Worm (Caenorhabditis elegans) whole organism, midembryonic: ENCODE measurements around the gene R09H3.2.
"Not testable (repeated sequence)": the region's sequence is repeated elsewhere in the genome, so short reads cannot be mapped to it uniquely, and the experiment has no call there.

ENCODE experiments used
- T22C8.4 ChIP-seq: fragments of 200-800 bp; sonication (Bioruptor generic); IDR thresholded peaks from 2 replicates; pipeline ENCODE4 v1.3.6; 2022; ENCODE audit warnings: missing genetic modification characterization, missing compliant biosample characterization
- cog-1 ChIP-seq: sonication (generic microtip); optimal IDR thresholded peaks from 2 replicates; lab custom pipeline; 2016; ENCODE audit warnings: missing genetic modification characterization, missing compliant biosample characterization
- flt-1 ChIP-seq: fragments of 200-800 bp; sonication (Bioruptor generic); IDR thresholded peaks from 2 replicates; pipeline ENCODE4 v1.3.6; 2022; ENCODE audit warnings: missing genetic modification characterization, missing compliant biosample characterization
- klf-2 ChIP-seq: fragments of 200-800 bp; sonication (Bioruptor generic); conservative IDR thresholded peaks from 2 replicates; pipeline ENCODE4 v1.3.6; 2022; ENCODE audit warnings: missing genetic modification reagents, missing genetic modification characterization, missing compliant biosample characterization
- med-1 ChIP-seq: sonication (generic microtip); optimal IDR thresholded peaks from 2 replicates; lab custom pipeline; 2017; ENCODE audit warnings: missing genetic modification characterization, mild to moderate bottlenecking, missing compliant biosample characterization, antibody characterized with exemption, missing genetic modification reagents; ENCODE audit not compliant: insufficient read depth
- ref-1 ChIP-seq: fragments of 200-800 bp; sonication (Bioruptor generic); conservative IDR thresholded peaks from 2 replicates; pipeline ENCODE4 v1.3.6; 2022; ENCODE audit warnings: missing genetic modification reagents, missing genetic modification characterization, missing compliant biosample characterization
- tab-1 ChIP-seq: fragments of 200-800 bp; sonication (Bioruptor generic); IDR thresholded peaks from 2 replicates; pipeline ENCODE4 v1.3.6; 2022; ENCODE audit warnings: missing genetic modification characterization, missing compliant biosample characterization
- ztf-23 ChIP-seq: fragments of 200-800 bp; sonication (Bioruptor generic); IDR thresholded peaks from 2 replicates; pipeline ENCODE4 v1.3.6; 2022; ENCODE audit warnings: missing genetic modification reagents, missing genetic modification characterization, missing compliant biosample characterization
- ztf-29 ChIP-seq: fragments of 200-800 bp; sonication (Bioruptor generic); IDR thresholded peaks from 2 replicates; pipeline ENCODE4 v1.3.6; 2022; ENCODE audit warnings: missing genetic modification reagents, missing genetic modification characterization, missing compliant biosample characterization

The R09H3.2 gene

ce11 chrX:1664925-1665324 lies at the start of gene R09H3.2:
Gene R09H3.2 (minus strand): TSS chrX:1665025.
- no peak for TF ChIP-seq cog-1
- no peak for TF ChIP-seq ztf-29 (GFP tag; lab: Robert Waterston, UW)
- TF ChIP-seq tab-1 (GFP tag; lab: Robert Waterston, UW): no peak

DNA sequence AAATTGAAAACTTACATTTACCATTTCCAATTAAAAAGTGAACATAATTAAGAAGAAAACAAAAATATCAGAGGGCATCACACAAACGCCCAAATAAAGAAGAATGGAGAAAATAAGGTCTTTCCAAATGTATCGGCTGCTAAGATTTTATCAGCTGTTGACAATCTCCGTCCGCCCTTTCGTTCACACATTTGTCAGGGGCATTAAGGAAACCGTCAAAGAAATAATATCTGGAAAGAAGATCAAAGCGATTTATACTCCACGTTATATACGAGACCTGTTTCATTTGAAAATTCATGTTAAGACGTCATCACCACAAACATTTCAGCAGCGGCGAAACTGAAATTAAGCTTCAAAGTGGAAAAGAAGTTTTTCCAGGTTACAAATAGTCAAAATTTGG lies 47.7 kb upstream of the R09H3.2 start, which contains the start of gene fbxa-52:
fbxa-52 (minus strand) TSS at position 101 of the 400 bp plus-strand sequence.
- TF ChIP-seq flt-1 (GFP tag; lab: Robert Waterston, UW) (no peak), cog-1 (no peak), ztf-29 (GFP tag; lab: Robert Waterston, UW) (no peak), klf-2 (no peak), med-1 (no peak), tab-1 (GFP tag; lab: Robert Waterston, UW) (no peak), T22C8.4 (no peak), ztf-23 (GFP tag; lab: Robert Waterston, UW) (no peak), ref-1 (GFP tag; lab: Robert Waterston, UW) (no peak)

DNA sequence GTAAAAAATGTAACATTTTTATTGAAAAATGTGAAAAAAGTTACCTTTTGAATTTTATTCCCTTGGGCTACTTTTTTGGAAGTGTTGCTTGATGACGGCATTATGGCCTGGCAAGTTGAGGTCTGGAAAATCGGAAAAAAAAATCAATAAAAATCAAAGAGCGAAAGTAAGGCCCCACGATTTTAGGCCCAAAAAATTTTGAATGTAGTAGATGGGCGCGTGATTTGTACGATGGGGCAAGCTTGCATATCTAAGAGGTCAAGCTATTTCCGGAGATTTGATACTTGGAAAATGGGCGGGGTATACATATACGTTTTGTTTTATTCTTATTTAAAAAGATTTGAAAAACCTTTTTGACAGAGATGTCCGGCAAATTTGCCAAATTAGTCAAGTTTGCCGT lies 41.7 kb upstream of the R09H3.2 start, which contains the start of gene F07G6.5:
F07G6.5 (minus strand) TSS at position 101 of the 400 bp plus-strand sequence.
- TF ChIP-seq klf-2 (no peak), ztf-23 (GFP tag; lab: Robert Waterston, UW) (no peak), T22C8.4 (no peak), ref-1 (GFP tag; lab: Robert Waterston, UW) (no peak), ztf-29 (GFP tag; lab: Robert Waterston, UW) (no peak)

ce11 chrX:1703840-1704239 lies 39.0 kb upstream of the R09H3.2 start, which contains the start of gene C36C9.5:
Gene C36C9.5 (minus strand): TSS chrX:1703940.
- TF ChIP-seq med-1: no peak
- TF ChIP-seq ref-1 (GFP tag; lab: Robert Waterston, UW): no peak
- no peak for TF ChIP-seq T22C8.4
- TF ChIP-seq tab-1 (GFP tag; lab: Robert Waterston, UW): no peak
- TF ChIP-seq ztf-23 (GFP tag; lab: Robert Waterston, UW): no peak
- no peak for TF ChIP-seq cog-1
- no peak for TF ChIP-seq klf-2

DNA sequence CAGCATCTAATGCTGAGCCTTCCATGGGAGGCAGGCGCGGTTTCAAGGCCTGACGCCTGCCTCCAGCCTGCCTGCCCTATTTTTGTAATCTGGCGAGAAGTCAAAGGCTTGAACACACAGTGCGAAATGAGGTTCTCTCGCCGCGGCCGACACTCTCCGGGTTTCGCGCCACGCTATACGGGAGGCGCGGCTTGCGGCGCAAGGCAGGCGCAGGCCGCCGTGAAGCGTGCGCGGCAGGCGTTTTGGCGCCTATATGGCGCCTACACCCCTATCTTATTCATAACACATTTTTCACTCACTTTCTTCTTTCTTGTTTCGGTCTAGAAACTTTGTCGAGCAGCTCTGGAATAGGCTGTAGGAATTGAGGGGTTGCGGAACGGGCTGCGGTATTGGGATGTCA lies 38.2 kb upstream of the R09H3.2 start:
- TF ChIP-seq ref-1 (GFP tag; lab: Robert Waterston, UW) (no peak), tab-1 (GFP tag; lab: Robert Waterston, UW) (0 out of 2 replicates have a peak, but pooled peaks have one; percentile 26)

DNA sequence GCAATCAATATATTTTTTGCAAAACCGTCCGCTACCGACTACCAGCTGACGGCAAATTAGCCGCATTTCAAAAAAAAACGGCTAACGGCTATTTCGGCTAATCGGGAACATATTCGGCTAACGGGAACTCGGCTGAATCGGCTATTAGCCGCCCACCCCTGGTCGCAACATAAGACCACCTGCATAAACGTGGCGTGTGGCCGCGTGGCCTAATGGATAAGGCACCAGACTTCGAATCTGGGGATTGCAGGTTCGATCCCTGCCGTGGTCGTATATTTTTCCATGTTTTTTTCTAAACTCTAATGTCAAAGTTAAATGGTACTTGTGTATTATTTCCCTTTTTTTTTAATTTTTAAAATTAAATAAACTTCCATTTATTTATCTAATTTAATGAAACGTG lies 33.7 kb upstream of the R09H3.2 start:
- TF ChIP-seq flt-1 (GFP tag; lab: Robert Waterston, UW) (no peak), cog-1 (no peak), ref-1 (GFP tag; lab: Robert Waterston, UW) (no peak), med-1 (no peak)

DNA sequence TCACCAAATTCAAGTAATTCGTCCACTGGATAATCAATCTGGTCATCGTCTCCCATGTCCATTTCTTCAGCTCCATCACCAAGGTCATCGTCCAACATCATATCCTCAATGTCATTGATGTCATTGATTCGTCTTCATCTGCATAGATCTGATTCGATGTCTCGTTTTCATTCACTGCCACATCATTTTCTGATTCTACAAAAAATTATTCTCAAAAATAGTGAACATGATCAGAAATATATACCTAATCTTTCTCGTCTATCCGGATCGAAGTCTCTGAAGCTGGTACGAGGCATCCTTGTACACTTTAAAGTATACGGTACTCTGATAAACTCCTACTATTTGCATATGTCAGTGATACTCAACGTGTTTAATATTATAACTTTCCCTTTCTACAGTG lies 32.1 kb upstream of the R09H3.2 start, which contains the start of gene C36C9.4:
C36C9.4 (minus strand) TSS at position 101 of the 400 bp plus-strand sequence.
- not testable (repeated sequence) for TF ChIP-seq tab-1 (GFP tag; lab: Robert Waterston, UW); T22C8.4; ztf-23 (GFP tag; lab: Robert Waterston, UW)

DNA sequence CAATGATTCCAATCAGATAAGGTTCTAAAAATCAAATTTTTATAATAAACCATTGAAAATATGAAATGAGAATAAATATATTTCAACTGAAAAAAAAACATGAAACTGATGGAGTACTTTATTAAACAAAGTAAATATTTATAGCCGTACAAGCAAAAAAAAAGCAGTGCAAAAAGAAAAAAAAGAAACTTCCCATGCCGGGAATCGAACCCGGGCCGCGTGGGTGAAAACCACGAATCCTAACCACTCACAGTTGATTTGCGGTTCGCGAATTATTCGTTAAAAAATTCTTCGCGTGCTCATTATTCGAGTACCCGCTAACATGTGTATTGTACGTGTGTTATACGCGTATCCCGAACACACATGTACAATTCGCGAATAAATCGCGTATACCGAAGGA lies 26.1 kb upstream of the R09H3.2 start, which contains the start of gene C36C9.6:
C36C9.6 (minus strand) TSS at position 101 of the 400 bp plus-strand sequence.
- not testable (repeated sequence) for TF ChIP-seq ref-1 (GFP tag; lab: Robert Waterston, UW); flt-1 (GFP tag; lab: Robert Waterston, UW); T22C8.4

DNA sequence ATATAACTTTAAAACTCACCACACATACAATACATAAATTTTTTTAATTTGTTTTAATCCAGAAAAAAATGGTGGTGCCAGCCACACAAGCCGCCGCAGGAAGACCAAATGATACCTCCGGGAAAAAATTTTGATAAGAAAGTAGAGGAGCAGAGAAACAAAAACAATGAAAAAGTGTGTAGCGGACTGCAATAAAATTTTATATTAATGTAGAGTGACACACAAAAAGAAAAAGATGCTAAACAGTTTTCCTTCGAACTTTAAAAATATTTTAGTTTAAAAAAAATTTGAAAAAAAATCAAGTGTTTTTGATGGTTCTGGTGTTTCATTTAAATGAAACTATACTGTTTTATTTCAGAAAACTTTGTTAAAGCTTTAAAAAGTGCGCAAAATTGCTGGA lies 25.2 kb upstream of the R09H3.2 start, which contains the start of gene C36C9.12:
C36C9.12 (minus strand) TSS at position 101 of the 400 bp plus-strand sequence.
- TF ChIP-seq ztf-29, tab-1, flt-1 (GFP tag; lab: Robert Waterston, UW): not testable (repeated sequence)

ce11 chrX:1687079-1687478 lies 22.3 kb upstream of the R09H3.2 start, which contains the start of gene C36C9.11:
Gene C36C9.11 (plus strand): TSS chrX:1687379.
- TF ChIP-seq ztf-29 (GFP tag; lab: Robert Waterston, UW); ztf-23 (GFP tag; lab: Robert Waterston, UW); cog-1: not testable (repeated sequence)

DNA sequence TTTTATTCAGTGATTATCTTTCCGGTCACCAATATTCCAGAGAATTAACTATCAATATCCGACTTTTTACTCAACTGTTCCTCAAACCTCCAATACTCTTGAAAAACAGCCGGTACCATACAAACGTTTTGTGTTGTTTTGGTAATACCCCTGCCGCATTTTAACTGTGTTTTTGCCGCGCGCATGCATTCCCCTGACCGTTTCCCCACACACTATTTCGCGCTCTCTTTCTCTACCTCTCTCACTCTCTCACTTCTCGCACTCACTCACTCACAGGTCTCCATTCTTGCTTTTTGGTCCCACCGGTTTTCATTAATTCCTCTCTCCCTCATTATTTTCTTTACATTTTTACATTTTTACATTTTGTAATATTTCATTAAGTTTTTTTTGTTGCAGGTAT lies 17.7 kb upstream of the R09H3.2 start, which contains the start of gene meg-4:
meg-4 (plus strand) TSS at position 397 of the 400 bp plus-strand sequence.
- TF ChIP-seq ztf-23 (GFP tag; lab: Robert Waterston, UW): no peak
- no peak for TF ChIP-seq flt-1 (GFP tag; lab: Robert Waterston, UW)
- TF ChIP-seq med-1: no peak
- TF ChIP-seq tab-1 (GFP tag; lab: Robert Waterston, UW): no peak
- TF ChIP-seq ref-1 (GFP tag; lab: Robert Waterston, UW): no peak
- TF ChIP-seq ztf-29 (GFP tag; lab: Robert Waterston, UW): no peak
- TF ChIP-seq cog-1: no peak
- TF ChIP-seq klf-2: no peak
- no peak for TF ChIP-seq T22C8.4

ce11 chrX:1678021-1678420 lies 13.2 kb upstream of the R09H3.2 start, which contains the start of gene fbxa-170:
Gene fbxa-170 (minus strand): TSS chrX:1678121.
- TF ChIP-seq cog-1 (no peak), med-1 (no peak), T22C8.4 (no peak)
